Worm (Caenorhabditis elegans) whole organism, mixed stage, embryonic: ENCODE results near the gene arl-5.

ENCODE experiments used
- ces-1 ChIP-seq: fragments of 150-350 bp; optimal IDR thresholded peaks from 2 replicates; lab custom pipeline; 2014; ENCODE audit warnings: missing biosample characterization, missing genetic modification reagents, missing genetic modification characterization
- lin-13 ChIP-seq: fragments of 150-350 bp; optimal IDR thresholded peaks from 2 replicates; lab custom pipeline; 2014; ENCODE audit warnings: missing biosample characterization, missing genetic modification characterization
- nhr-76 ChIP-seq: sonication (generic microtip); optimal IDR thresholded peaks from 2 replicates; lab custom pipeline; 2017; ENCODE audit warnings: missing biosample characterization, missing genetic modification characterization
- pha-4 ChIP-seq: fragments of 150-350 bp; optimal IDR thresholded peaks from 2 replicates; lab custom pipeline; 2018; ENCODE audit warnings: missing biosample characterization, missing genetic modification reagents, missing genetic modification characterization
- sem-2 ChIP-seq: fragments of 200-800 bp; sonication (Bioruptor generic); optimal IDR thresholded peaks from 2 replicates; lab custom pipeline; 2018; ENCODE audit warnings: mild to moderate bottlenecking, missing genetic modification characterization, missing compliant biosample characterization

DNA sequence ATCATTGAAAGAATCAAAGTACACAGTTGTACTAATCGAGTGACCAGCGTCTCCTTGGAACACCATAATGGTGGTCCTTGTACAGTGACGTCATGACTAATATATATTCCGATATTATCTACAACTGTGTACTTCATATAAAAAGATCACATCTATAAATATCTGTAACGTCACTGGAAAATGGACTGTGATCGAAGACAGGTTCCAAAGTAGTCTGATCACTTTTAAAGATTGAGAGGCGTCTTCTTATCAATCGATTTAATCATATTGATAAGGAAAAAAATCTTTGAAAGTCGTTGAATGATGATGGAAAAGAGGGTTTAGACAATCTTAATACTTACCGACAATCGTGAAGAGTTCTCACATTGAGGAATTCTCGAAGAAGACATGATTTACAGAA, 35.0 kb downstream of the arl-5 start:
- TF ChIP-seq nhr-76 (tag; lab: Kevin White, UChicago) (no peak), pha-4 (tag; lab: Kevin White, UChicago) (no peak), ces-1 (GFP tag; lab: Kevin White, UChicago) (no peak), lin-13 (tag; lab: Kevin White, UChicago) (no peak), sem-2 (GFP tag; lab: Kevin White, UChicago) (no peak)
